Fruit fly (Drosophila melanogaster) whole organism, wandering third instar larva: ENCODE data around the gene TAF1B.

Experiments
- Abd-B ChIP-seq: fragments of >200 bp; optimal IDR thresholded peaks from 2 replicates; lab custom pipeline; 2017; ENCODE audit warnings: missing biosample characterization, missing genetic modification characterization
- CrebA ChIP-seq: fragments of 200-800 bp; sonication (Bioruptor generic); optimal IDR thresholded peaks from 2 replicates; lab custom pipeline; 2016; ENCODE audit warnings: missing biosample characterization, mild to moderate bottlenecking, missing genetic modification characterization, borderline replicate concordance
- Dfd ChIP-seq: fragments of >200 bp; optimal IDR thresholded peaks from 2 replicates; lab custom pipeline; 2017; ENCODE audit warnings: missing biosample characterization, missing genetic modification characterization
- lola ChIP-seq: fragments of >200 bp; optimal IDR thresholded peaks from 2 replicates; lab custom pipeline; 2017; ENCODE audit warnings: missing biosample characterization, missing genetic modification characterization
- psq ChIP-seq: fragments of 200-800 bp; sonication (Bioruptor generic); optimal IDR thresholded peaks from 3 replicates; lab custom pipeline; 2017; ENCODE audit warnings: missing biosample characterization, mild to moderate bottlenecking, missing genetic modification characterization, moderate library complexity

dm6 chr3R:10119592-10119991 lies 24.4 kb downstream of the TAF1B start:
- no peak for TF ChIP-seq Abd-B (GFP tag; lab: Kevin White, UChicago)
- TF ChIP-seq lola, result no peak
- no peak for TF ChIP-seq psq (GFP tag; lab: Kevin White, UChicago)
- no peak for TF ChIP-seq CrebA (GFP tag; lab: Kevin White, UChicago)
- TF ChIP-seq Dfd (GFP tag; lab: Kevin White, UChicago), result no peak
